Worm (Caenorhabditis elegans) whole organism, L1 larva: Measurements from ENCODE around the gene C17H12.2.

ENCODE experiments used
- C34B4.2 ChIP-seq: sonication (generic microtip); optimal IDR thresholded peaks from 2 replicates; lab custom pipeline; 2017; ENCODE audit warnings: mild to moderate bottlenecking, missing genetic modification characterization, missing compliant biosample characterization
- F16B12.6 ChIP-seq: fragments of 150-350 bp; optimal IDR thresholded peaks from 2 replicates; lab custom pipeline; 2014; ENCODE audit warnings: missing biosample characterization, missing genetic modification characterization
- Y116A8C.19 ChIP-seq: sonication (generic microtip); optimal IDR thresholded peaks from 2 replicates; lab custom pipeline; 2016; ENCODE audit warnings: missing compliant biosample characterization, missing genetic modification characterization, borderline replicate concordance
- aha-1 ChIP-seq: fragments of 150-350 bp; optimal IDR thresholded peaks from 2 replicates; lab custom pipeline; 2014; ENCODE audit warnings: missing biosample characterization, missing genetic modification characterization
- blmp-1 ChIP-seq: fragments of 150-350 bp; optimal IDR thresholded peaks from 2 replicates; lab custom pipeline; 2014; ENCODE audit warnings: missing biosample characterization, missing genetic modification characterization
- ceh-82 ChIP-seq, 3 experiments: fragments of 150-350 bp in 1 of 3; sonication (generic microtip) in 2 of 3; optimal IDR thresholded peaks; 2 replicates each; lab custom pipeline; 2014 to 2017; ENCODE audit warnings: missing biosample characterization in 3 of 3, missing genetic modification characterization in 3 of 3
- ceh-88 ChIP-seq: fragments of 200-800 bp; sonication (Bioruptor generic); IDR thresholded peaks from 2 replicates; pipeline ENCODE4 v1.3.6; 2022; ENCODE audit warnings: missing genetic modification characterization, missing compliant biosample characterization
- ceh-90 ChIP-seq: sonication (generic microtip); optimal IDR thresholded peaks from 2 replicates; lab custom pipeline; 2016; ENCODE audit warnings: missing genetic modification characterization, missing compliant biosample characterization
- ces-1 ChIP-seq: fragments of 150-350 bp; optimal IDR thresholded peaks from 2 replicates; lab custom pipeline; 2014; ENCODE audit warnings: missing biosample characterization, missing genetic modification reagents, missing genetic modification characterization
- efl-1 ChIP-seq, 4 experiments: fragments of 150-350 bp; optimal IDR thresholded peaks in 3 of 4; peaks in 1 of 4; 1 replicate in 1 of 4; 2 replicates in 3 of 4; lab custom pipeline; 2014; ENCODE audit warnings: missing biosample characterization in 2 of 4, missing genetic modification characterization in 2 of 4, missing genetic modification reagents in 2 of 4
- efl-3 ChIP-seq: fragments of 200-800 bp; sonication (Bioruptor generic); optimal IDR thresholded peaks from 2 replicates; lab custom pipeline; 2018; ENCODE audit warnings: mild to moderate bottlenecking, missing genetic modification characterization, missing compliant biosample characterization
- egl-13 ChIP-seq: sonication (generic microtip); optimal IDR thresholded peaks from 2 replicates; lab custom pipeline; 2016; ENCODE audit warnings: missing genotype, missing genetic modification reagents, missing genetic modification characterization, missing compliant biosample characterization
- egl-27 ChIP-seq, 2 experiments: fragments of 150-350 bp in 1 of 2; sonication (generic microtip); optimal IDR thresholded peaks; 3 replicates each; lab custom pipeline; 2017 to 2018; ENCODE audit warnings: missing biosample characterization in 2 of 2, missing genetic modification characterization in 2 of 2, missing genetic modification reagents in 2 of 2
- ets-5 ChIP-seq: fragments of 200-800 bp; sonication (Bioruptor generic); IDR thresholded peaks from 2 replicates; pipeline ENCODE4 v1.3.6; 2022; ENCODE audit warnings: missing genetic modification characterization, missing compliant biosample characterization
- fkh-10 ChIP-seq: sonication (generic microtip); optimal IDR thresholded peaks from 2 replicates; lab custom pipeline; 2017; ENCODE audit warnings: missing biosample characterization, missing genetic modification reagents, missing genetic modification characterization
- fkh-8 ChIP-seq: sonication (generic microtip); optimal IDR thresholded peaks from 2 replicates; lab custom pipeline; 2016; ENCODE audit warnings: mild to moderate bottlenecking, missing genetic modification characterization, missing compliant biosample characterization
- fos-1 ChIP-seq: fragments of 150-350 bp; optimal IDR thresholded peaks from 2 replicates; lab custom pipeline; 2014; ENCODE audit warnings: missing biosample characterization, missing genetic modification characterization
- hlh-4 ChIP-seq: sonication (generic microtip); optimal IDR thresholded peaks from 2 replicates; lab custom pipeline; 2016; ENCODE audit warnings: mild to moderate bottlenecking, missing genetic modification characterization, missing compliant biosample characterization
- hpl-2 ChIP-seq: fragments of 150-350 bp; optimal IDR thresholded peaks from 2 replicates; lab custom pipeline; 2014; ENCODE audit warnings: missing biosample characterization, missing genetic modification reagents, missing genetic modification characterization
- isw-1 ChIP-seq: fragments of 200-800 bp; sonication (Bioruptor generic); IDR thresholded peaks from 2 replicates; pipeline ENCODE4 v1.3.6; 2022; ENCODE audit warnings: missing genetic modification characterization, missing compliant biosample characterization
- lin-13 ChIP-seq: fragments of 150-350 bp; optimal IDR thresholded peaks from 2 replicates; lab custom pipeline; 2014; ENCODE audit warnings: missing biosample characterization, missing genetic modification reagents, missing genetic modification characterization
- lin-14 ChIP-seq: fragments of 200-800 bp; sonication (Bioruptor generic); optimal IDR thresholded peaks from 2 replicates; lab custom pipeline; 2018; ENCODE audit warnings: mild to moderate bottlenecking, missing genetic modification characterization, moderate library complexity, missing compliant biosample characterization
- lin-35 ChIP-seq, 2 experiments: fragments of 150-350 bp; optimal IDR thresholded peaks; 2 replicates each; lab custom pipeline; 2014; ENCODE audit warnings: missing biosample characterization in 2 of 2, missing genetic modification characterization in 2 of 2, missing genetic modification reagents in 2 of 2
- lin-39 ChIP-seq: fragments of 150-350 bp; optimal IDR thresholded peaks from 2 replicates; lab custom pipeline; 2014; ENCODE audit warnings: missing biosample characterization, missing genetic modification reagents, missing genetic modification characterization
- lsy-2 ChIP-seq, 2 experiments: fragments of 150-350 bp; optimal IDR thresholded peaks; 2 replicates each; lab custom pipeline; 2014; ENCODE audit warnings: missing biosample characterization in 2 of 2, missing genetic modification characterization in 2 of 2
- mab-9 ChIP-seq: fragments of 200-800 bp; sonication (Bioruptor generic); IDR thresholded peaks from 2 replicates; pipeline ENCODE4 v1.3.6; 2022; ENCODE audit warnings: missing genetic modification reagents, missing genetic modification characterization, missing compliant biosample characterization
- mdl-1 ChIP-seq, 2 experiments: fragments of 150-350 bp; optimal IDR thresholded peaks; 2 replicates each; lab custom pipeline; 2014 to 2017; ENCODE audit warnings: missing biosample characterization in 2 of 2, missing genetic modification characterization in 2 of 2, inconsistent platforms in 1 of 2
- nhr-11 ChIP-seq: fragments of 150-350 bp; optimal IDR thresholded peaks from 2 replicates; lab custom pipeline; 2014; ENCODE audit warnings: missing biosample characterization, missing genetic modification characterization
- nhr-12 ChIP-seq: sonication (generic microtip); optimal IDR thresholded peaks from 2 replicates; lab custom pipeline; 2017; ENCODE audit warnings: missing biosample characterization, missing genetic modification characterization
- nhr-19 ChIP-seq: fragments of 200-800 bp; sonication (Bioruptor generic); conservative IDR thresholded peaks from 2 replicates; pipeline ENCODE4 v1.3.6; 2022; ENCODE audit warnings: missing genetic modification characterization, missing compliant biosample characterization
- nhr-20 ChIP-seq: sonication (generic microtip); optimal IDR thresholded peaks from 2 replicates; lab custom pipeline; 2016; ENCODE audit warnings: mild to moderate bottlenecking, missing genetic modification characterization, missing compliant biosample characterization
- nhr-237 ChIP-seq: fragments of 150-350 bp; optimal IDR thresholded peaks from 2 replicates; lab custom pipeline; 2014; ENCODE audit warnings: missing biosample characterization, missing genetic modification characterization
- nhr-28 ChIP-seq: fragments of 150-350 bp; optimal IDR thresholded peaks from 2 replicates; lab custom pipeline; 2014; ENCODE audit warnings: missing biosample characterization, missing genetic modification characterization
- nhr-71 ChIP-seq: sonication (generic microtip); optimal IDR thresholded peaks from 2 replicates; lab custom pipeline; 2016; ENCODE audit warnings: mild to moderate bottlenecking, missing genetic modification characterization, moderate library complexity, missing compliant biosample characterization
- nhr-76 ChIP-seq: sonication (generic microtip); optimal IDR thresholded peaks from 2 replicates; lab custom pipeline; 2017; ENCODE audit warnings: missing biosample characterization, missing genetic modification characterization
- nhr-77 ChIP-seq: fragments of 150-350 bp; optimal IDR thresholded peaks from 2 replicates; lab custom pipeline; 2014; ENCODE audit warnings: missing biosample characterization, missing genetic modification characterization
- nhr-90 ChIP-seq: sonication (generic microtip); optimal IDR thresholded peaks from 2 replicates; lab custom pipeline; 2016; ENCODE audit warnings: mild to moderate bottlenecking, missing genetic modification characterization, missing compliant biosample characterization; ENCODE audit not compliant: poor library complexity
- pag-3 ChIP-seq: sonication (generic microtip); optimal IDR thresholded peaks from 2 replicates; lab custom pipeline; 2017; ENCODE audit warnings: missing genetic modification characterization, mild to moderate bottlenecking, missing compliant biosample characterization, antibody characterized with exemption, borderline replicate concordance; ENCODE audit not compliant: insufficient read depth
- skn-1 ChIP-seq: fragments of 150-350 bp; optimal IDR thresholded peaks from 2 replicates; lab custom pipeline; 2014; ENCODE audit warnings: missing biosample characterization, missing genetic modification characterization
- snpc-4 ChIP-seq: fragments of 150-350 bp; optimal IDR thresholded peaks from 2 replicates; lab custom pipeline; 2014; ENCODE audit warnings: missing biosample characterization, missing genetic modification characterization
- snu-23 ChIP-seq: sonication (generic microtip); optimal IDR thresholded peaks from 2 replicates; lab custom pipeline; 2016; ENCODE audit warnings: missing genetic modification characterization, missing compliant biosample characterization
- tbx-2 ChIP-seq: sonication (generic microtip); optimal IDR thresholded peaks from 2 replicates; lab custom pipeline; 2016; ENCODE audit warnings: missing genetic modification characterization, missing compliant biosample characterization
- tlp-1 ChIP-seq: fragments of 150-350 bp; optimal IDR thresholded peaks from 2 replicates; lab custom pipeline; 2014; ENCODE audit warnings: missing biosample characterization, missing genetic modification characterization
- unc-62 ChIP-seq: fragments of 150-350 bp; optimal IDR thresholded peaks from 2 replicates; lab custom pipeline; 2014; ENCODE audit warnings: missing biosample characterization, missing genetic modification reagents, missing genetic modification characterization
- unc-86 ChIP-seq: sonication (generic microtip); optimal IDR thresholded peaks from 2 replicates; lab custom pipeline; 2016; ENCODE audit warnings: missing genetic modification characterization, missing compliant biosample characterization
- unc-98 ChIP-seq: fragments of 200-800 bp; sonication (Bioruptor generic); IDR thresholded peaks from 2 replicates; pipeline ENCODE4 v1.3.6; 2022; ENCODE audit warnings: missing genetic modification characterization, missing compliant biosample characterization
- vab-15 ChIP-seq: sonication (generic microtip); optimal IDR thresholded peaks from 2 replicates; lab custom pipeline; 2017; ENCODE audit warnings: missing genotype, mild to moderate bottlenecking, missing genetic modification characterization, missing compliant biosample characterization
- zag-1 ChIP-seq: fragments of 150-350 bp; optimal IDR thresholded peaks from 2 replicates; lab custom pipeline; 2014; ENCODE audit warnings: missing biosample characterization, missing genetic modification characterization
- zip-4 ChIP-seq: fragments of 200-800 bp; sonication (Bioruptor generic); optimal IDR thresholded peaks from 2 replicates; lab custom pipeline; 2018; ENCODE audit warnings: mild to moderate bottlenecking, missing genetic modification characterization, moderate library complexity, missing compliant biosample characterization
- ztf-4 ChIP-seq: fragments of 150-350 bp; optimal IDR thresholded peaks from 2 replicates; lab custom pipeline; 2014; ENCODE audit warnings: missing biosample characterization, missing genetic modification characterization

The C17H12.2 gene

ce11 chrIV:6757614-6758013 is 32.7 kb downstream of the C17H12.2 start:
- no peak for TF ChIP-seq lin-13

- no peak for TF ChIP-seq vab-15 (tag; lab: Kevin White, UChicago)
- TF ChIP-seq hpl-2 (GFP tag; lab: Kevin White, UChicago) = no peak
- no peak for TF ChIP-seq lin-35 (GFP tag; optimal IDR thresholded peaks at IDR 0.05; lab: Kevin White, UChicago)
- TF ChIP-seq unc-62 (GFP tag; lab: Kevin White, UChicago) = no peak
- TF ChIP-seq nhr-90 (tag; lab: Kevin White, UChicago) = no peak
- no peak for TF ChIP-seq nhr-71 (tag; lab: Kevin White, UChicago)
- TF ChIP-seq efl-3 (GFP tag; lab: Kevin White, UChicago) = no peak
- no peak for TF ChIP-seq snu-23
- no peak for TF ChIP-seq mdl-1 (tag; optimal IDR thresholded peaks at IDR 0.05; lab: Kevin White, UChicago)
- no peak for TF ChIP-seq unc-86
- TF ChIP-seq fos-1 = no peak
- no peak for TF ChIP-seq tbx-2 (tag; lab: Kevin White, UChicago)
- TF ChIP-seq hlh-4 (tag; lab: Kevin White, UChicago) = no peak
- TF ChIP-seq nhr-28 (tag; lab: Kevin White, UChicago) = no peak
- no peak for TF ChIP-seq nhr-237 (tag; lab: Kevin White, UChicago)
- no peak for TF ChIP-seq fkh-8 (tag; lab: Kevin White, UChicago)
- TF ChIP-seq nhr-76 (tag; lab: Kevin White, UChicago) = no peak
- TF ChIP-seq nhr-12 = no peak
- TF ChIP-seq, all 84 proteins: peak for 0
These were observed 33.3 kb downstream of the C17H12.2 start, which contains the start of gene usp-4 for ce11 chrIV:6757011-6757410. Gene usp-4 (plus strand): TSS chrIV:6757311.

ce11 chrIV:6756374-6756773 is 33.9 kb downstream of the C17H12.2 start:
- TF ChIP-seq tlp-1 (tag; lab: Kevin White, UChicago) = no peak
- TF ChIP-seq nhr-28 (tag; lab: Kevin White, UChicago) = no peak
- TF ChIP-seq ceh-82 (tag; optimal IDR thresholded peaks at IDR 0.05; lab: Kevin White, UChicago) = peak; percentile 76 to 89 (median 84)
- TF ChIP-seq efl-1 (optimal IDR thresholded peaks at IDR 0.05; lab: Kevin White, UChicago) = peak; percentile 80 to 87
- peak; percentile 71 to 96 for TF ChIP-seq efl-1 (GFP tag; optimal IDR thresholded peaks at IDR 0.05 in 1 of 2; lab: Kevin White, UChicago)
- TF ChIP-seq efl-3 (GFP tag; lab: Kevin White, UChicago) = no peak
- peak; percentile 71 for TF ChIP-seq isw-1 (GFP tag; lab: Robert Waterston, UW)
- TF ChIP-seq mab-9 = peak; percentile 63
- peak; percentile 64 for TF ChIP-seq fos-1
- peak; percentile 15 for TF ChIP-seq aha-1 (tag; lab: Kevin White, UChicago)
- TF ChIP-seq ceh-90 = peak; percentile 21
- peak; percentile 80 for TF ChIP-seq nhr-19
- no peak for TF ChIP-seq ces-1 (GFP tag; lab: Kevin White, UChicago)
- TF ChIP-seq zag-1 (tag; lab: Kevin White, UChicago) = peak; percentile 16
- TF ChIP-seq lsy-2 (tag; optimal IDR thresholded peaks at IDR 0.05; lab: Kevin White, UChicago) = peak; percentile 84 to 87
- peak; percentile 68 for TF ChIP-seq zip-4
- TF ChIP-seq lin-14 = peak; percentile 96
- peak; percentile 57 for TF ChIP-seq ztf-4 (tag; lab: Kevin White, UChicago)
- no peak for TF ChIP-seq C34B4.2 (tag; lab: Kevin White, UChicago)
- peak; percentile 91 for TF ChIP-seq blmp-1
- TF ChIP-seq snpc-4 (tag; lab: Kevin White, UChicago) = peak; percentile 66
- peak; percentile 88 for TF ChIP-seq nhr-20 (tag; lab: Kevin White, UChicago)
- TF ChIP-seq ets-5 (GFP tag; lab: Robert Waterston, UW) = no peak
- TF ChIP-seq egl-27 (tag; optimal IDR thresholded peaks at IDR 0.05; lab: Kevin White, UChicago) = no peak
- TF ChIP-seq egl-13 (tag; lab: Kevin White, UChicago) = peak; percentile 88
- peak; percentile 54 for TF ChIP-seq F16B12.6 (tag; lab: Kevin White, UChicago)
- TF ChIP-seq nhr-11 (tag; lab: Kevin White, UChicago) = peak; percentile 26
- TF ChIP-seq Y116A8C.19 (tag; lab: Kevin White, UChicago) = peak; percentile 3
- no peak for TF ChIP-seq pag-3 (tag; lab: Kevin White, UChicago)
- TF ChIP-seq ceh-88 (GFP tag; lab: Robert Waterston, UW) = no peak; the same call in 1 of the 2 replicates
- no peak for TF ChIP-seq unc-98 (GFP tag; lab: Robert Waterston, UW)
- peak; percentile 95 for TF ChIP-seq skn-1
- TF ChIP-seq nhr-77 (tag; lab: Kevin White, UChicago) = peak; percentile 77
- TF ChIP-seq lin-39 (tag; lab: Kevin White, UChicago) = peak; percentile 21
- TF ChIP-seq fkh-10 = peak; percentile 83
